Fruit fly (Drosophila melanogaster) whole organism: Measurements from ENCODE around the gene ValRS-m.

Source experiments
- CG8478 ChIP-seq: fragments of >200 bp; optimal IDR thresholded peaks from 2 replicates; lab custom pipeline; 2018; ENCODE audit warnings: inconsistent platforms
- Dll ChIP-seq: fragments of >200 bp; optimal IDR thresholded peaks from 2 replicates; lab custom pipeline; 2017
- pan ChIP-seq: fragments of >200 bp; optimal IDR thresholded peaks from 2 replicates; lab custom pipeline; 2017
- usp ChIP-seq: fragments of >200 bp; optimal IDR thresholded peaks from 2 replicates; lab custom pipeline; 2017; ENCODE audit warnings: missing biosample characterization, missing genetic modification characterization, mixed read lengths

DNA sequence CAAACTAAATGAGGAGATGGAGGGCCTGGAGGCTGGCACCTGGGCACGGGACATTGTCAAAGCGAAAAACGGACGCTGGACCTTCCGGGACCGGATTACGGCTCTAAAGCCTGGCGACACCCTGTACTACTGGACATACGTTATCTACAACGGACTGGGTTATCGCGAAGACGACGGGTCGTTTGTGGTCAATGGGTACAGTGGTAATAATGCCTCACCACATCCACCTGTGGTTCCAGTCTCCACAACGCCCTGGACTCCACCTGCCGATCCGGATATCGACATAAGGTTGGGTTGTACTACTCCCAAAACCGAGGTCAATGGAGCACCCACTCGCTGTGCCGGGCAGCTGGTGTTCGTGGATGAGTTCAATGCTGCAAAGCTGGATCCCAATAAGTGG lies 9.4 kb downstream of the ValRS-m start:
- peak; percentile 38 for TF ChIP-seq Dll (lab: Kevin White, UChicago)
- no peak for TF ChIP-seq pan (lab: Kevin White, UChicago)
- no peak for TF ChIP-seq usp (GFP tag; lab: Kevin White, UChicago)
- no peak for TF ChIP-seq CG8478 (lab: Kevin White, UChicago)
